Fruit fly (Drosophila melanogaster): ENCODE results near the gene CG31391.
A peak's percentile ranks its signal among the peaks of the same experiment; 100 is the strongest.

The CG31391 gene

DNA sequence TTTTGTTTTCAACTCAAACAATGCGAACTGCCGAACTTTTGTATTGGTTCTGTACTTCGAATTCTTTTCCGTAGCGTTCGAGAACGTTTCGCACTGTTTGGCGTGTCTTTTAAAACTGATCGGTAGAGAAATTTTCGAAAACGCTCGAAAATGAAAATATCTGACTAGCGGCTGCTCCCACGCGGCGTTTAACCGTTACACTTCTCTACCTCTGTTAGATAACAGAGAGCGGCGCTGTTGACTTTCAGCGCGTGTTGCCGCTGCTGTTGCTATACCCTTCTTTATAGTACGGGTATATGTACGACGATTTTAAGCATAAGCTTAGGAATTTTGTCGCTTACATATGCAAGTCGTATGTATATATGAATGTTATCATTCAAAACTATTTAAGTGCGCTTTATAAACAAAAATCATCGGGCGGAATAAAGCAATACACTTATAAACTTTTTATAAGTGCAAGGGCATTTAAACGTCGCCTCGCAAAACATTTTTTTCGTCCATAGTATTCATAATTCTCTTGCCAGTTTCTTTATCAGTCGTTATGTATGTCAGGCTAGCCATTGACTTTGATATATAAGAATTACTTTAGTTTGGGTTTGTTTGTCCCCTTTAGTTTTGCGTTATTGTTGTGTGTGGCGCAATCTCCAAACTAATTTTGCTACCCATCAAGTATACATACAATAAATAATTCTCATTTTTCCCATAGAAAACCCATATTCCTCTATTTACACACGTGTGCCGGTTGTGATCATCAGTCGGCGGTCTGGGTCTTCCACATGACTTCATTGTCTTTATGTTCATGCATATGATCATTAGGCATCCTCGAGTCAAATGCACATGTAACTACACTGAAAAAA is 23.8 kb downstream of the CG31391 start, which contains the start of gene Phyhd1 (continued):
- TF ChIP-seq CG3281 (GFP tag; optimal IDR thresholded peaks at IDR 0.05) (peak; percentile 92), CG18476 (GFP tag; optimal IDR thresholded peaks at IDR 0.05) (peak; percentile 95), CG31388 (GFP tag; optimal IDR thresholded peaks at IDR 0.05) (peak; percentile 94), Hr3 (GFP tag; optimal IDR thresholded peaks at IDR 0.05) (peak; percentile 94), CG11696 (GFP tag; IDR thresholded peaks at IDR 0.05) (peak; percentile 82), nerfin-2 (GFP tag; IDR thresholded peaks at IDR 0.05; ENCODE audit: partially characterized antibody) (no peak), CG3838 (GFP tag; optimal IDR thresholded peaks at IDR 0.05) (peak; percentile 70), Lpt (GFP tag; optimal IDR thresholded peaks at IDR 0.05) (no peak), CG3065 (GFP tag; optimal IDR thresholded peaks at IDR 0.05) (peak; percentile 73), mirr (GFP tag; optimal IDR thresholded peaks at IDR 0.05) (peak; percentile 52), CG11247 (GFP tag; IDR thresholded peaks at IDR 0.05) (peak; percentile 90), CG15514 (GFP tag; optimal IDR thresholded peaks at IDR 0.05) (peak; percentile 91), bbx (GFP tag; IDR thresholded peaks at IDR 0.05; ENCODE audit: partially characterized antibody) (no peak), tna (GFP tag; IDR thresholded peaks at IDR 0.05; ENCODE audit: partially characterized antibody) (no peak; the same call in 1 of the 2 replicates), CG1233 (GFP tag; optimal IDR thresholded peaks at IDR 0.05) (peak; percentile 85), zen2 (GFP tag; IDR thresholded peaks at IDR 0.05; ENCODE audit: partially characterized antibody) (no peak), eyg (GFP tag; optimal IDR thresholded peaks at IDR 0.05) (peak; percentile 92), CG42726 (GFP tag; IDR thresholded peaks at IDR 0.05; ENCODE audit: partially characterized antibody) (no peak), E2f1 (GFP tag; IDR thresholded peaks at IDR 0.05) (peak; percentile 94), CG18011 (GFP tag; optimal IDR thresholded peaks at IDR 0.05) (peak; percentile 82), zfh1 (GFP tag; IDR thresholded peaks at IDR 0.05) (peak; percentile 96), HLH54F (GFP tag; optimal IDR thresholded peaks at IDR 0.05) (peak; percentile 94), nom (GFP tag; optimal IDR thresholded peaks at IDR 0.05) (no peak), ro (GFP tag; IDR thresholded peaks at IDR 0.05) (peak; percentile 75), cad (GFP tag; optimal IDR thresholded peaks at IDR 0.05) (no peak), zen (tag; optimal IDR thresholded peaks at IDR 0.05) (peak; percentile 80), hb (GFP tag; IDR thresholded peaks at IDR 0.05; ENCODE audit: partially characterized antibody) (no peak), Side (GFP tag; optimal IDR thresholded peaks at IDR 0.05) (peak; percentile 95), Gug (GFP tag; IDR thresholded peaks at IDR 0.05) (peak; percentile 91), Mes4 (GFP tag; optimal IDR thresholded peaks at IDR 0.05) (peak; percentile 93), CG17912 (GFP tag; optimal IDR thresholded peaks at IDR 0.05) (no peak), CG6683 (GFP tag; optimal IDR thresholded peaks at IDR 0.05) (peak; percentile 86), E2f2 (GFP tag; IDR thresholded peaks at IDR 0.05) (peak; percentile 76), CG6765 (GFP tag; optimal IDR thresholded peaks at IDR 0.05) (peak; percentile 79), peb (GFP tag; IDR thresholded peaks at IDR 0.05) (peak; percentile 83), gfzf (GFP tag; optimal IDR thresholded peaks at IDR 0.05) (peak; percentile 10), usp (GFP tag; optimal IDR thresholded peaks at IDR 0.05) (no peak), Bdp1 (GFP tag; optimal IDR thresholded peaks at IDR 0.05) (peak; percentile 84), Mad (GFP tag; optimal IDR thresholded peaks at IDR 0.05) (peak; percentile 92), CG2202 (tag; optimal IDR thresholded peaks at IDR 0.05) (peak; percentile 89), CTCF (GFP tag; optimal IDR thresholded peaks at IDR 0.05) (peak; percentile 52), CG17802 (tag; optimal IDR thresholded peaks at IDR 0.05) (peak; percentile 85), tup (GFP tag; optimal IDR thresholded peaks at IDR 0.05) (peak; percentile 85), gsb-n (tag; optimal IDR thresholded peaks at IDR 0.05) (peak; percentile 97), jumu (GFP tag; optimal IDR thresholded peaks at IDR 0.05) (peak; percentile 94), pita (GFP tag; optimal IDR thresholded peaks at IDR 0.05) (no peak), Stat92E (GFP tag; optimal IDR thresholded peaks at IDR 0.05) (peak in 1 of 3 experiments; percentile 82), Chrac-16 (GFP tag; optimal IDR thresholded peaks at IDR 0.05) (peak; percentile 96), gt (GFP tag; IDR thresholded peaks at IDR 0.05) (peak; percentile 32; the same call in 1 of the 2 replicates)

Data from whole organism, embryonic.